Worm (Caenorhabditis elegans): ENCODE data around the gene M01F1.4.

DNA sequence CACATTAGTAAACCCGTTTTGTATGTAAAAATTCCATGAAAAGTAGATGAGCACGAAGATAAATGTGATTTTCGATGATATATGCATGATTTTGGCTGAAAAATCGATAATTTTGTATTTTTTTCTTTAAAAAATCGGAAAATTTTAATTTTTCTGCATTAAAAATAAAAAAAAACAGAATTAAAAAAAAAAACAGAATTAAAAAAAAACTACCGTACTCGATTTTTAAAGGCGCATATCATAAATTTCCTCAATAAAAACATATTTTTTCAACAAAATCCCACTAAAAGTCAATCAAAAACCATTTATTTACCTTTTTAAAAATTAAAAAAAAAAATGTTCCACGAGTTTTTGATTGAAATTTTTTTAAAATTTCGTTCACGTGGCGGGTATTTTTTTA is 16.7 kb downstream of the M01F1.4 start, which contains the start of gene gly-14:
- TF ChIP-seq egl-5 (tag; optimal IDR thresholded peaks at IDR 0.05) (no peak), nhr-28 (tag; optimal IDR thresholded peaks at IDR 0.05) (no peak), skn-1 (tag; optimal IDR thresholded peaks at IDR 0.05) (no peak), mdl-1 (tag; optimal IDR thresholded peaks at IDR 0.05) (no peak)

All from whole organism, L3 larva.